Fruit fly (Drosophila melanogaster): Measurements from ENCODE around the gene CG43153.

CG43153 gene

DNA sequence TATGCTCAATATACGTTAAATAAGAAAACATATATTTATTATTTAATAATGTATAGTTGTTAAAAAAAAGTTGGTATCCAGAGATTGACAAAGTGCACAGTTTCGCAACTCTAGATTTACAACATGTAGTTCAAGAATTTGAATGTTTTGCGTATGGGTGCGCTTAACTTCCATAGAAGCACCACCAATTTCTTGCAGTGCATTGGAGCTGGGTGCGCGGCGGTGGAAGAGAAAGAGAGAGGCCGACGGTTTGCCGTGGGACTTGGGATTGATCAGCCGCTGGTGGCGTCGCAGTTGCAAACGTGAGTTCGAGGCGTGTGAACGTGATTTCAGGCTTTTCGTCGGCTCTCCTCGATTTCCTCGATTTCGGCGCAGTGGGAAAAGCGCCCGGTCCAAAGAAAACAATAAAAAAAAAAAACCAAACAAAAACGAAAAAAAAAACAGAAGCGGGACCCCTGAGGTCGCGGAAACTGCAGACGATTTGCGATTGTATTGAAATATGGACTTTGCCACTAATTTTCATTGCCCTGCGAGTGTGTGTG, 21.1 kb downstream of the CG43153 start, which contains the start of gene spz4:
TSS of gene spz4 (plus strand) at position 289 of the 542 bp plus-strand sequence.
- no peak for TF ChIP-seq Hr96 (GFP tag; optimal IDR thresholded peaks at IDR 0.05)
- no peak for TF ChIP-seq CG12768 (GFP tag; optimal IDR thresholded peaks at IDR 0.05)
- no peak for TF ChIP-seq CG1620 (GFP tag; optimal IDR thresholded peaks at IDR 0.05)
- TF ChIP-seq CG5204 (GFP tag; optimal IDR thresholded peaks at IDR 0.05) = no peak
- TF ChIP-seq cnc (optimal IDR thresholded peaks at IDR 0.05) = no peak
- TF ChIP-seq CG7101 (tag; optimal IDR thresholded peaks at IDR 0.05) = no peak
- no peak for TF ChIP-seq CG7045 (GFP tag; optimal IDR thresholded peaks at IDR 0.05)
- TF ChIP-seq cic (GFP tag; optimal IDR thresholded peaks at IDR 0.05) = no peak
- no peak for TF ChIP-seq tj (GFP tag; optimal IDR thresholded peaks at IDR 0.05)
- no peak for TF ChIP-seq Crg-1 (GFP tag; optimal IDR thresholded peaks at IDR 0.05)
- no peak for TF ChIP-seq CG11617 (GFP tag; optimal IDR thresholded peaks at IDR 0.05)
- TF ChIP-seq Clk (GFP tag; optimal IDR thresholded peaks at IDR 0.05) = no peak
- TF ChIP-seq Mnt (GFP tag; optimal IDR thresholded peaks at IDR 0.05) = no peak
- no peak for TF ChIP-seq CG33017 (tag; optimal IDR thresholded peaks at IDR 0.05)
- no peak for TF ChIP-seq CG14711 (tag; optimal IDR thresholded peaks at IDR 0.05)
- TF ChIP-seq bab1 (GFP tag; optimal IDR thresholded peaks at IDR 0.05) = no peak
- TF ChIP-seq ovo (GFP tag; optimal IDR thresholded peaks at IDR 0.05) = no peak
- TF ChIP-seq kay (GFP tag; ENCODE audit: borderline replicate concordance) = no peak
- TF ChIP-seq toe (GFP tag; optimal IDR thresholded peaks at IDR 0.05) = no peak
- TF ChIP-seq pad (GFP tag; optimal IDR thresholded peaks at IDR 0.05) = no peak

- TF ChIP-seq Clk (GFP tag; optimal IDR thresholded peaks at IDR 0.05) (no peak), tj (GFP tag; optimal IDR thresholded peaks at IDR 0.05) (no peak), CG12768 (GFP tag; optimal IDR thresholded peaks at IDR 0.05) (no peak), CG14711 (tag; optimal IDR thresholded peaks at IDR 0.05) (no peak), cnc (optimal IDR thresholded peaks at IDR 0.05) (no peak), ovo (GFP tag; optimal IDR thresholded peaks at IDR 0.05) (no peak), Crg-1 (GFP tag; optimal IDR thresholded peaks at IDR 0.05) (no peak), cic (GFP tag; optimal IDR thresholded peaks at IDR 0.05) (no peak), toe (GFP tag; optimal IDR thresholded peaks at IDR 0.05) (no peak), CG11617 (GFP tag; optimal IDR thresholded peaks at IDR 0.05) (no peak), CG5204 (GFP tag; optimal IDR thresholded peaks at IDR 0.05) (no peak), CG1620 (GFP tag; optimal IDR thresholded peaks at IDR 0.05) (no peak), CG7101 (tag; optimal IDR thresholded peaks at IDR 0.05) (no peak), Mnt (GFP tag; optimal IDR thresholded peaks at IDR 0.05) (no peak), pad (GFP tag; optimal IDR thresholded peaks at IDR 0.05) (no peak)
Observed at dm6 chr2L:11500649-11501048, 21.9 kb downstream of the CG43153 start.

DNA sequence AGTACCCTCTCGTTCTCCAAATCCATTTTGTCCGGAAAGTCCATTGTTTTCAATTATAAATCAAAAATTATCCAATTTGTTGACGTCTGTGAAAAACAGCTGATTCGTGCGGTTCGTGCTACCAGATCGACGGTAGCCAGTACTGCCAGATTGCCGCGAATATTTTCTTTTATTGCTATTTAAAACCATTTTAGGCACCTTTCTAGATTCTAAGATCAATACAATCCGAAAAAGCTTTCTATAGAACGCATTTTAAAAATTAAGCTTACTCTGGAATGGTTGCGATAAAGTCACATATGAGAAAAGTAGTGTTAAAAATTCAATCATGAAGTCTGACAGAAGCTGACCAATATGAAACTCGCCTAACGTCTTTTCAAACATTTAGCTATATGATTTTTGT, 23.7 kb downstream of the CG43153 start, which contains the start of gene Cog8:
TSS of gene Cog8 (minus strand) at position 110 of the 400 bp plus-strand sequence.
- TF ChIP-seq toe (GFP tag; optimal IDR thresholded peaks at IDR 0.05) = peak; percentile 27
- no peak for TF ChIP-seq CG7045 (GFP tag; optimal IDR thresholded peaks at IDR 0.05)
- TF ChIP-seq cic (GFP tag; optimal IDR thresholded peaks at IDR 0.05) = no peak
- no peak for TF ChIP-seq ovo (GFP tag; optimal IDR thresholded peaks at IDR 0.05)
- no peak for TF ChIP-seq tj (GFP tag; optimal IDR thresholded peaks at IDR 0.05)
- peak; percentile 39 for TF ChIP-seq CG1620 (GFP tag; optimal IDR thresholded peaks at IDR 0.05)
- TF ChIP-seq CG5204 (GFP tag; optimal IDR thresholded peaks at IDR 0.05) = peak; percentile 34
- TF ChIP-seq CG11617 (GFP tag; optimal IDR thresholded peaks at IDR 0.05) = no peak
- TF ChIP-seq kay (GFP tag; ENCODE audit: borderline replicate concordance) = no peak
- peak; percentile 27 for TF ChIP-seq bab1 (GFP tag; optimal IDR thresholded peaks at IDR 0.05)
- peak; percentile 22 for TF ChIP-seq CG7101 (tag; optimal IDR thresholded peaks at IDR 0.05)
- no peak for TF ChIP-seq CG33017 (tag; optimal IDR thresholded peaks at IDR 0.05)
- TF ChIP-seq pad (GFP tag; optimal IDR thresholded peaks at IDR 0.05) = no peak
- no peak for TF ChIP-seq cnc (optimal IDR thresholded peaks at IDR 0.05)
- no peak for TF ChIP-seq CG12768 (GFP tag; optimal IDR thresholded peaks at IDR 0.05)
- peak; percentile 63 for TF ChIP-seq Crg-1 (GFP tag; optimal IDR thresholded peaks at IDR 0.05)
- TF ChIP-seq Hr96 (GFP tag; optimal IDR thresholded peaks at IDR 0.05) = no peak
- peak; percentile 4 for TF ChIP-seq Mnt (GFP tag; optimal IDR thresholded peaks at IDR 0.05)
- no peak for TF ChIP-seq Clk (GFP tag; optimal IDR thresholded peaks at IDR 0.05)
- peak; percentile 22 for TF ChIP-seq CG14711 (tag; optimal IDR thresholded peaks at IDR 0.05)

dm6 chr2L:11493933-11494332, 28.6 kb downstream of the CG43153 start:
- TF ChIP-seq Crg-1 (GFP tag; optimal IDR thresholded peaks at IDR 0.05) (no peak), cnc (optimal IDR thresholded peaks at IDR 0.05) (no peak), tj (GFP tag; optimal IDR thresholded peaks at IDR 0.05) (no peak), Hr96 (GFP tag; optimal IDR thresholded peaks at IDR 0.05) (no peak), kay (GFP tag; ENCODE audit: borderline replicate concordance) (no peak), CG5204 (GFP tag; optimal IDR thresholded peaks at IDR 0.05) (no peak), toe (GFP tag; optimal IDR thresholded peaks at IDR 0.05) (no peak), CG7101 (tag; optimal IDR thresholded peaks at IDR 0.05) (no peak), CG1620 (GFP tag; optimal IDR thresholded peaks at IDR 0.05) (no peak)

DNA sequence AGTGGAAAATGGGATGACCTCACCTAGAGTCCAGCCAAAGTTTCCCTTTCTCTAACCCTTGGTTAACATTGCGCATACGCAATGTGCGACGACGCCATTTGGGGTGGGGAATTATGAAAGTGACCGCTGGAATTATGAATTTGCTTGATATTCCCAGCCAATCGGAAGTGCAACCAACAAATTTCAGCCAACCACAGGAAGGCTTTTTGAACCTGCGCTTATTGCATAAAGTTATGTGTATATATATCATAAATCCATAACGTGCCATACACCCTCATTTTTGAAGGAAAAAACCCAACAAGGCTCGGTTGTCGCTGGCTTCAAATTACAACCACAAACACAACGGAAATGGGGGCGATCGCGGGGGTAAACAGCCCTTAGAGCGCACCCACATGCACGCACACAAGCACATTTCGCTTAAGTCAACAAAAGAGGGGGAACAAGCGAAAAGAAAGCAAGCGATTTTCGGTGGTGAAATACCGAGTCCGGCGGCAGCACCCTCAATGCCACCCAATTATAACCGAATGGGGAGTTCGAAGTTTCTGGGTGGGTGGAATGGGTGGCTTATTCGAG, 34.0 kb downstream of the CG43153 start:
- TF ChIP-seq tj (GFP tag; optimal IDR thresholded peaks at IDR 0.05) = no peak
- TF ChIP-seq Crg-1 (GFP tag; optimal IDR thresholded peaks at IDR 0.05) = no peak
- TF ChIP-seq Hr96 (GFP tag; optimal IDR thresholded peaks at IDR 0.05) = no peak

DNA sequence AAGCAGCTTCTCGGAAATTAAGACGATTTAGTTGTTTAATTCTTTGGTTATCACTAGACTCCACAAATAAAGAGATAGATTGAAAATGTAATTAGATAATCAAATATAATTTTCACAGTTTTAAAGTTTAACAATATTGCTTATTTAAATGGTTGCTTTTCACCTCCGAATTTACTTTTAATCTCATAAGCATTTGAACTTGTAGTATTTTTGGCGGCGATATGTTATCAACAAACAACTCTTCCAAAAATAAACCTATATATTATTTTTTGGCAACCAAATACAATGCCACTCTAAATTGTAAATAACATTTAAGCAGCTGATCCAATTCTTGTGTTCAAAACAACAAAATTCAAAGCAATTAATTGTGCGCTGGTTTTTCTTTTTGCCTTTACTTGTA, 38.2 kb downstream of the CG43153 start, which contains the start of the genes CG43355 and sala:
TSS of gene CG43355 (plus strand) at position 301 of the 400 bp plus-strand sequence.
TSS of gene sala (plus strand) at position 301 of the 400 bp plus-strand sequence.
- no peak for TF ChIP-seq CG14711 (tag; optimal IDR thresholded peaks at IDR 0.05)
- TF ChIP-seq kay (GFP tag; ENCODE audit: borderline replicate concordance) = peak; percentile 61
- no peak for TF ChIP-seq CG33017 (tag; optimal IDR thresholded peaks at IDR 0.05)

Measured in whole organism, adult.